Fruit fly (Drosophila melanogaster) whole organism, embryonic: Measurements from ENCODE around the gene Mip.

Source experiments
- Abd-B ChIP-seq: fragments of 200-800 bp; sonication (Bioruptor generic); optimal IDR thresholded peaks from 2 replicates; lab custom pipeline; 2018; ENCODE audit warnings: missing biosample characterization, mild to moderate bottlenecking, missing genetic modification characterization, moderate library complexity
- Bdp1 ChIP-seq: fragments of 200-800 bp; sonication (Bioruptor generic); optimal IDR thresholded peaks from 3 replicates; lab custom pipeline; 2016; ENCODE audit warnings: missing biosample characterization, missing genetic modification characterization
- CG11456 ChIP-seq: fragments of 200-800 bp; sonication (Bioruptor generic); IDR thresholded peaks from 3 replicates; pipeline ENCODE4 v1.3.6; 2022; ENCODE audit warnings: missing biosample characterization, missing genetic modification characterization
- CG12299 ChIP-seq: fragments of 200-800 bp; sonication (Bioruptor generic); optimal IDR thresholded peaks from 2 replicates; lab custom pipeline; 2018; ENCODE audit warnings: missing biosample characterization, mild to moderate bottlenecking, missing genetic modification characterization
- CG12942 ChIP-seq: fragments of 200-800 bp; sonication (Bioruptor generic); optimal IDR thresholded peaks from 3 replicates; lab custom pipeline; 2016; ENCODE audit warnings: missing biosample characterization, missing genetic modification characterization
- CG13287 ChIP-seq: fragments of 200-800 bp; sonication (Bioruptor generic); IDR thresholded peaks from 2 replicates; pipeline ENCODE4 v1.3.6; 2022; ENCODE audit warnings: missing biosample characterization, missing genetic modification characterization; ENCODE audit not compliant: partially characterized antibody
- CG13624 ChIP-seq: fragments of 200-800 bp; sonication (Bioruptor generic); optimal IDR thresholded peaks from 2 replicates; lab custom pipeline; 2016; ENCODE audit warnings: missing biosample characterization, missing genetic modification characterization
- CG2199 ChIP-seq: fragments of 200-800 bp; sonication (Bioruptor generic); IDR thresholded peaks from 3 replicates; pipeline ENCODE4 v1.3.6; 2022; ENCODE audit warnings: missing biosample characterization, missing genetic modification characterization
- CG34422 ChIP-seq: fragments of 200-800 bp; sonication (Bioruptor generic); IDR thresholded peaks from 3 replicates; pipeline ENCODE4 v1.3.6; 2022; ENCODE audit warnings: missing biosample characterization, missing genetic modification characterization
- CG4282 ChIP-seq: fragments of 200-800 bp; sonication (Bioruptor generic); optimal IDR thresholded peaks from 2 replicates; lab custom pipeline; 2016; ENCODE audit warnings: missing biosample characterization, missing genetic modification characterization
- CG6854 ChIP-seq: fragments of 200-800 bp; sonication (Bioruptor generic); optimal IDR thresholded peaks from 3 replicates; lab custom pipeline; 2017; ENCODE audit warnings: missing biosample characterization, mild to moderate bottlenecking, missing genetic modification characterization
- CG8290 ChIP-seq, 3 experiments: fragments of 200-800 bp; sonication (Bioruptor generic); optimal IDR thresholded peaks; 2 replicates each; lab custom pipeline; 2016 to 2019; ENCODE audit warnings: missing biosample characterization in 3 of 3, missing genetic modification characterization in 3 of 3, mild to moderate bottlenecking in 2 of 3, moderate library complexity in 1 of 3
- CHES-1-like ChIP-seq: fragments of 200-800 bp; sonication (Bioruptor generic); optimal IDR thresholded peaks from 2 replicates; lab custom pipeline; 2016; ENCODE audit warnings: missing biosample characterization, missing genetic modification characterization
- CTCF ChIP-seq: fragments of 200-800 bp; sonication (Bioruptor generic); optimal IDR thresholded peaks from 2 replicates; lab custom pipeline; 2017; ENCODE audit warnings: missing biosample characterization, mild to moderate bottlenecking, missing genetic modification characterization, moderate library complexity
- Dfd ChIP-seq, 2 experiments: fragments of >200 bp; optimal IDR thresholded peaks; 2 replicates each; lab custom pipeline; 2017; ENCODE audit warnings: missing biosample characterization in 2 of 2, missing genetic modification characterization in 2 of 2
- Dip2 ChIP-seq: fragments of 200-800 bp; sonication (Bioruptor generic); IDR thresholded peaks from 2 replicates; pipeline ENCODE4 v1.3.6; 2022; ENCODE audit warnings: missing biosample characterization, missing genetic modification characterization
- Dll ChIP-seq: fragments of 200-800 bp; sonication (Bioruptor generic); IDR thresholded peaks from 4 replicates; pipeline ENCODE4 v1.3.6; 2022; ENCODE audit warnings: missing biosample characterization, missing genetic modification characterization; ENCODE audit not compliant: partially characterized antibody
- Dp ChIP-seq: fragments of 200-800 bp; sonication (Bioruptor generic); optimal IDR thresholded peaks from 2 replicates; lab custom pipeline; 2018; ENCODE audit warnings: missing biosample characterization, mild to moderate bottlenecking, missing genetic modification characterization, moderate library complexity
- Ets97D ChIP-seq: fragments of 200-800 bp; sonication (Bioruptor generic); optimal IDR thresholded peaks from 3 replicates; lab custom pipeline; 2016; ENCODE audit warnings: missing biosample characterization, missing genetic modification characterization
- Gsc ChIP-seq: fragments of 200-800 bp; sonication (Bioruptor generic); IDR thresholded peaks from 2 replicates; pipeline ENCODE4 v1.3.6; 2022; ENCODE audit warnings: missing biosample characterization, missing genetic modification characterization
- Hmr ChIP-seq: fragments of 200-800 bp; sonication (Bioruptor generic); optimal IDR thresholded peaks from 3 replicates; lab custom pipeline; 2017; ENCODE audit warnings: mild to moderate bottlenecking, missing biosample characterization, missing genetic modification reagents, missing genetic modification characterization
- Lhr ChIP-seq: fragments of 200-800 bp; sonication (Bioruptor generic); optimal IDR thresholded peaks from 3 replicates; lab custom pipeline; 2017; ENCODE audit warnings: mild to moderate bottlenecking, missing biosample characterization, missing genetic modification reagents, missing genetic modification characterization
- Myb ChIP-seq: fragments of 200-800 bp; sonication (Bioruptor generic); optimal IDR thresholded peaks from 2 replicates; lab custom pipeline; 2016; ENCODE audit warnings: missing biosample characterization, missing genetic modification characterization
- Nf-YC ChIP-seq: fragments of 200-800 bp; optimal IDR thresholded peaks from 3 replicates; lab custom pipeline; 2019; ENCODE audit warnings: missing biosample characterization, mild to moderate bottlenecking, missing genetic modification characterization, moderate library complexity
- Scr ChIP-seq: fragments of 200-800 bp; sonication (Bioruptor generic); IDR thresholded peaks from 2 replicates; pipeline ENCODE4 v1.3.6; 2022; ENCODE audit warnings: missing biosample characterization, missing genetic modification characterization; ENCODE audit not compliant: partially characterized antibody
- Sin3A ChIP-seq: fragments of >200 bp; optimal IDR thresholded peaks from 2 replicates; lab custom pipeline; 2018
- bcd ChIP-seq: fragments of 200-800 bp; sonication (Bioruptor generic); optimal IDR thresholded peaks from 2 replicates; lab custom pipeline; 2017; ENCODE audit warnings: missing biosample characterization, mild to moderate bottlenecking, missing genetic modification characterization
- cad ChIP-seq: fragments of >200 bp; optimal IDR thresholded peaks from 2 replicates; lab custom pipeline; 2017; ENCODE audit warnings: missing biosample characterization, missing genetic modification characterization
- crc ChIP-seq: fragments of 200-800 bp; sonication (Bioruptor generic); optimal IDR thresholded peaks from 2 replicates; lab custom pipeline; 2016; ENCODE audit warnings: missing biosample characterization, missing genetic modification characterization
- crp ChIP-seq, 2 experiments: fragments of 200-800 bp; sonication (Bioruptor generic); optimal IDR thresholded peaks; 2 replicates in 1 of 2; 3 replicates in 1 of 2; lab custom pipeline; 2017; ENCODE audit warnings: missing biosample characterization in 2 of 2, missing genetic modification characterization in 2 of 2, mild to moderate bottlenecking in 1 of 2, moderate library complexity in 1 of 2
- ftz-f1 ChIP-seq: fragments of 200-800 bp; sonication (Bioruptor generic); optimal IDR thresholded peaks from 2 replicates; lab custom pipeline; 2016; ENCODE audit warnings: missing biosample characterization, missing genetic modification characterization
- jigr1 ChIP-seq: fragments of 200-800 bp; sonication (Bioruptor generic); IDR thresholded peaks from 3 replicates; pipeline ENCODE4 v1.3.6; 2022; ENCODE audit warnings: missing biosample characterization, missing genetic modification characterization
- klu ChIP-seq: fragments of 200-800 bp; sonication (Bioruptor generic); IDR thresholded peaks from 2 replicates; pipeline ENCODE4 v1.3.6; 2022; ENCODE audit warnings: missing biosample characterization, missing genetic modification characterization
- knrl ChIP-seq: fragments of 200-800 bp; sonication (Bioruptor generic); IDR thresholded peaks from 3 replicates; pipeline ENCODE4 v1.3.6; 2022; ENCODE audit warnings: missing biosample characterization, missing genetic modification characterization; ENCODE audit not compliant: partially characterized antibody
- nmo ChIP-seq: fragments of 200-800 bp; sonication (Bioruptor generic); optimal IDR thresholded peaks from 2 replicates; lab custom pipeline; 2018; ENCODE audit warnings: missing biosample characterization, mild to moderate bottlenecking, missing genetic modification characterization, moderate library complexity
- pros ChIP-seq: fragments of 200-800 bp; sonication (Bioruptor generic); optimal IDR thresholded peaks from 3 replicates; lab custom pipeline; 2019; ENCODE audit warnings: missing biosample characterization, mild to moderate bottlenecking, missing genetic modification characterization, moderate library complexity
- row ChIP-seq: fragments of 200-800 bp; sonication (Bioruptor generic); IDR thresholded peaks from 3 replicates; pipeline ENCODE4 v1.3.6; 2022; ENCODE audit warnings: missing biosample characterization, missing genetic modification characterization
- stwl ChIP-seq: fragments of 200-800 bp; sonication (Bioruptor generic); optimal IDR thresholded peaks from 3 replicates; lab custom pipeline; 2018; ENCODE audit warnings: missing biosample characterization, mild to moderate bottlenecking, missing genetic modification characterization, moderate library complexity
- zen ChIP-seq: fragments of 200-800 bp; sonication (Bioruptor generic); optimal IDR thresholded peaks from 3 replicates; lab custom pipeline; 2018; ENCODE audit warnings: missing biosample characterization, mild to moderate bottlenecking, missing genetic modification characterization, moderate library complexity

Gene Mip

DNA sequence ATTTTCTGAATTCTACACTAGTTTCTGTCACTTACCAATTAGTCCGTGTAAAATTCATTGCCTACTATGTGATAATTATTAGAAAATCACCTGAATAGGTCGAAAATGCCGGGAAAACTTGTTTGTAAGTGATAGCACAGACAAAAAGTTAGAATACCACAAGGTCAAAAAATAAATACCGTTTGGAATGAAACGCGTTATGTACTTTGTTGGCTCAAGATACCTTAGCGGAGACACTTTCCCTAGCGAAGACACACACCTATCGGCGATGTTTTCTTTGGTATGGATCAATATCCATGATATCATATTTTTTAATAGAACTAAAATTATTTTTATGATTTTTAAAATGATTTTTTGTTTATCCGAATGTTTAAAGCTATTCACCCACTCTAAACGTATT lies 10.3 kb downstream of the Mip start, which contains the start of gene CG6479 (continued):
- TF ChIP-seq CG8290 (GFP tag; optimal IDR thresholded peaks at IDR 0.05; lab: Kevin White, UChicago), result peak; percentile 52
- no peak for TF ChIP-seq CG8290 (tag; optimal IDR thresholded peaks at IDR 0.05; lab: Kevin White, UChicago)
- TF ChIP-seq Scr (GFP tag; lab: Robert Waterston, UW), result peak; percentile 66
- 0 out of 3 replicates have a peak, but pooled peaks have one; percentile 15 for TF ChIP-seq CG34422
- peak; percentile 40 for TF ChIP-seq Ets97D (GFP tag; lab: Kevin White, UChicago)
- TF ChIP-seq Lhr (GFP tag; lab: Kevin White, UChicago), result peak; percentile 81
- peak; percentile 3 for TF ChIP-seq bcd
- TF ChIP-seq jigr1 (GFP tag; lab: Robert Waterston, UW), result peak; percentile 34; the same call in 1 of the 3 replicates
- peak; percentile 65; the same call in 1 of the 2 replicates for TF ChIP-seq CG13287 (GFP tag; lab: Robert Waterston, UW)
- TF ChIP-seq Dip2 (GFP tag; lab: Robert Waterston, UW), result no peak
- TF ChIP-seq Dp (GFP tag; lab: Kevin White, UChicago), result peak; percentile 49
- peak; percentile 36 for TF ChIP-seq Hmr (GFP tag; lab: Kevin White, UChicago)
- peak; percentile 34 for TF ChIP-seq CTCF
- peak; percentile 4 for TF ChIP-seq Myb
- peak; percentile 64 for TF ChIP-seq stwl (tag; lab: Kevin White, UChicago)
- TF ChIP-seq knrl (GFP tag; lab: Robert Waterston, UW), result peak; percentile 70
- no peak for TF ChIP-seq CG12942
- peak; percentile 28 for TF ChIP-seq Bdp1 (GFP tag; lab: Kevin White, UChicago)
- peak; percentile 41 for TF ChIP-seq nmo (GFP tag; lab: Kevin White, UChicago)
- peak; percentile 59; the same call in 3 of the 4 replicates for TF ChIP-seq Dll (GFP tag; lab: Robert Waterston, UW)
- peak; percentile 8 for TF ChIP-seq Sin3A (lab: Kevin White, UChicago)
- TF ChIP-seq Gsc (GFP tag; lab: Robert Waterston, UW), result no peak
- peak; percentile 86 for TF ChIP-seq ftz-f1 (GFP tag; lab: Kevin White, UChicago)
- TF ChIP-seq crp (GFP tag; optimal IDR thresholded peaks at IDR 0.05; lab: Kevin White, UChicago), result peak in 1 of 2 experiments; percentile 2
- TF ChIP-seq row (GFP tag; lab: Robert Waterston, UW), result peak; percentile 36; the same call in 1 of the 3 replicates
- peak; percentile 13 for TF ChIP-seq zen (tag; lab: Kevin White, UChicago)
- peak; percentile 16 for TF ChIP-seq Abd-B (GFP tag; lab: Kevin White, UChicago)
- TF ChIP-seq CG13624 (GFP tag; lab: Kevin White, UChicago), result no peak

DNA sequence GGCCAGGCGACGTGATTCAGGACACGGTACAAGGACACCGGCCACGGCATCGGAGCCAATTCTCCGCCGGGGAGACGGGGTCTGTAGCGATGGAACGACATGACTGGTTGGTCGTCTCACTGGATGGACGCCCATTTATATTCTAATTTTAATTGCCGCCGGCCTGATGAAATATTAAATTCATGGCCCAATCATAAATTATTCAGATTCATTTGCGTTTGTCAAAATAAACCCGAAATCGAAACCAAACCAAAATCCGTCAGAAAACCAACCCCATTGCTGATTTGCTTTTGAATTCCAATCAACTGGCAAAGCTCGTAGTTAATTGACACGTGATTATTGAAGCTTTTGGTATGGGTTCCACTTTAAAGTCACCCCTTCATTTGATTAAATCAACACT lies 20.4 kb downstream of the Mip start, which contains the start of gene Or74a:
Or74a (minus strand) TSS at position 101 of the 400 bp plus-strand sequence.
- TF ChIP-seq CHES-1-like (GFP tag; lab: Kevin White, UChicago) (no peak), pros (GFP tag; lab: Kevin White, UChicago) (no peak), Nf-YC (tag; lab: Kevin White, UChicago) (no peak), crc (no peak), CG2199 (GFP tag; lab: Robert Waterston, UW) (no peak)

- no peak for TF ChIP-seq cad (GFP tag; lab: Kevin White, UChicago)
- no peak for TF ChIP-seq Dfd (GFP tag; optimal IDR thresholded peaks at IDR 0.05; lab: Kevin White, UChicago)
- no peak for TF ChIP-seq CG11456 (GFP tag; lab: Robert Waterston, UW)
- no peak for TF ChIP-seq CG12299
- TF ChIP-seq CG6854 (GFP tag; lab: Kevin White, UChicago), result no peak
- no peak for TF ChIP-seq klu (GFP tag; lab: Robert Waterston, UW)
- TF ChIP-seq CG4282 (GFP tag; lab: Kevin White, UChicago), result no peak
These were observed 24.0 kb downstream of the Mip start, which contains the start of gene CG13725 for dm6 chr3L:17325418-17325817. CG13725 (minus strand) TSS chr3L:17325518.
